Fruit fly (Drosophila melanogaster): ENCODE measurements around the gene CG9701.

CG9701 gene

DNA sequence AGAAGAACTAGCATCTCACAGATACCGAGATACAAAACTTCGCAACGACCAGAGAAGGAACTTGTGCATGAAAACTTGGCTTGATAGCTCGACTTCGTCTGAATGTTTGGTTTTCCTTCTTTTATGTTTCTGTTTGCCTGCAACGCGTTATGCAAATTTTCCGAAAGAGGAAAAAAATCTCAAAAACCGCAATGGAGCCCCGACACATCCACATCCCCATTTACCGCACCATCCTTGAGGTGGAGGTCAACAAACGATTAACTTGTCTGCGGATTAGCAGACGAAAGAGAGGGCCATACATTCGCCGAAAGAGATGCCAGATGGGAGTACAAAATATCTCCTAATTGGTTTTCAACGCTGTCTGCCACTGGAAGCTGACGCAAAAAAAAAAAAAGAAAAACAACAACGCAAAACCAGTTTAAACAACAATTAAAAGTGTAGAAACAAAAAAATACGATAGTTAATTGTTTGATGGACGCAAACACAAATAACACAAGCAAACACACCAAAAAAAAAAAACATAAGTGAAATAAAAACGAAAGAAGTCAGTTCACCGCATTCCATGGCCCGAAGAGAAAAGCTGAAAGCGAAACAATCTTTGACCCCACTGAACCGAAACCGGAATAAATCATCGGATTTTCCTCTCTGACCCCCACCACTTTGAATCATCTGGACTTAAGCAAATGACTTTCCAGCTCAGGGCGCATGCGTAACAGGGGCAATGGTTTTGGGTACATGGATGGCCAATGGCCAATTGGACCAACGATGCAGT lies 38.1 kb upstream of the CG9701 start:
- TF ChIP-seq psq (GFP tag; optimal IDR thresholded peaks at IDR 0.05) (no peak), dsf (GFP tag; optimal IDR thresholded peaks at IDR 0.05; ENCODE audit: borderline replicate concordance) (no peak)

DNA sequence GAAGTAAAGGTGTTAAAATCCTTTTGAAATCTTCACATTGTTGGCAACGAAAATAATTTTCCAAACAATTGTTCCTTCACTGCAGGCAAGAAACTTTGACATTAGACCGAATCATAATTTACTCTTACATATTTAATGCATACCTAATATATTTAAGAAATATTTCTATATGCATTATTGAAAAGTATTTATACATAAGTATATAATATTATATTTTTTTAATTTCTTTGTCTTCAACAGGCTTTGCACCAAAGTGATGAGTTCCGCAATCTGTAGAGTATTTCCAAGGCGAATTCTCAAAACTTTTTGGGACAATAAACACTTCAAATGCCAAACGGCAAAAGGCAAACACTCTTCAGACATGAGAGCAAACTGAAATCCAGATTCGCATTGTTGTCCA lies 36.3 kb upstream of the CG9701 start:
- TF ChIP-seq br (GFP tag; optimal IDR thresholded peaks at IDR 0.05) = no peak
- TF ChIP-seq h (GFP tag; optimal IDR thresholded peaks at IDR 0.05) = peak; percentile 33
- no peak for TF ChIP-seq tai (GFP tag; optimal IDR thresholded peaks at IDR 0.05)
- TF ChIP-seq usp (GFP tag; optimal IDR thresholded peaks at IDR 0.05) = no peak
- peak; percentile 10 for TF ChIP-seq brk (GFP tag; optimal IDR thresholded peaks at IDR 0.05)
- no peak for TF ChIP-seq Vsx2 (GFP tag; optimal IDR thresholded peaks at IDR 0.05; ENCODE audit: partially characterized antibody)
- TF ChIP-seq rgr (GFP tag; optimal IDR thresholded peaks at IDR 0.05) = peak; percentile 28
- no peak for TF ChIP-seq jim (GFP tag; optimal IDR thresholded peaks at IDR 0.05)
- no peak for TF ChIP-seq Hr83 (GFP tag; optimal IDR thresholded peaks at IDR 0.05; ENCODE audit: poor library complexity, severe bottlenecking)
- TF ChIP-seq foxo (GFP tag; optimal IDR thresholded peaks at IDR 0.05) = peak in 1 of 2 experiments; percentile 41
- TF ChIP-seq psq (GFP tag; optimal IDR thresholded peaks at IDR 0.05) = peak; percentile 39
- TF ChIP-seq Mio (GFP tag; optimal IDR thresholded peaks at IDR 0.05) = no peak
- no peak for TF ChIP-seq N (GFP tag; optimal IDR thresholded peaks at IDR 0.05)
- peak; percentile 56 for TF ChIP-seq HLH106 (tag; optimal IDR thresholded peaks at IDR 0.05)
- TF ChIP-seq Jra (GFP tag; optimal IDR thresholded peaks at IDR 0.05) = no peak
- TF ChIP-seq dsf (GFP tag; optimal IDR thresholded peaks at IDR 0.05; ENCODE audit: borderline replicate concordance) = no peak
- TF ChIP-seq sv (GFP tag; optimal IDR thresholded peaks at IDR 0.05) = no peak
- no peak for TF ChIP-seq dl (GFP tag; optimal IDR thresholded peaks at IDR 0.05; ENCODE audit: insufficient read depth in 1 of 2, partially characterized antibody in 2 of 2)
- no peak for TF ChIP-seq Myc (optimal IDR thresholded peaks at IDR 0.05)
- peak; percentile 37 for TF ChIP-seq Sp1 (GFP tag; optimal IDR thresholded peaks at IDR 0.05)
- TF ChIP-seq woc (GFP tag; optimal IDR thresholded peaks at IDR 0.05) = no peak
- TF ChIP-seq OdsH (GFP tag; optimal IDR thresholded peaks at IDR 0.05) = peak; percentile 27
- no peak for TF ChIP-seq ey (GFP tag; optimal IDR thresholded peaks at IDR 0.05)
- TF ChIP-seq CG32264 (GFP tag; optimal IDR thresholded peaks at IDR 0.05) = no peak
- TF ChIP-seq lola (GFP tag; optimal IDR thresholded peaks at IDR 0.05) = no peak
- no peak for TF ChIP-seq GATAd (GFP tag; optimal IDR thresholded peaks at IDR 0.05)
- no peak for TF ChIP-seq CrebA (GFP tag; optimal IDR thresholded peaks at IDR 0.05; ENCODE audit: borderline replicate concordance)
- no peak for TF ChIP-seq pan (optimal IDR thresholded peaks at IDR 0.05)

DNA sequence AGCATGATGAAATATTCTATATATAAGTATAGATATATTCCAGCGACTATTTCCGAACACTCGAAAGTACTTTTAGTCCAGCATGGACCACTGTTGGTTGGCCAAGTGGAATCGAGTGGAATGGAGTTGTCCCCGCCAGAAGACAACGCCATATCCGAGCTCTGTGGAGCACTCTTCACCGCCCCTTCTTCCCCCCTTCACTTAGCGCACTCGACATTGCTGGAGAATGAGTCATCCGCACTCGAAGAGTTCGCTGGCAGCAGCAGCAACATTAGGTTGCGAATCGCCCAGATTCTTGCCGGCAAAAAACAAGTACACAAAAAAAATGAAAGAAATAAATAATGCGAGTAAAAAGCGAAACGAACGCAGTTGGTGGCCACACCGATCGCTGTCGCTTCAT lies 35.3 kb upstream of the CG9701 start:
- TF ChIP-seq psq (GFP tag; optimal IDR thresholded peaks at IDR 0.05) (no peak), fru (GFP tag; optimal IDR thresholded peaks at IDR 0.05) (no peak), Myc (optimal IDR thresholded peaks at IDR 0.05) (no peak), rgr (GFP tag; optimal IDR thresholded peaks at IDR 0.05) (no peak), sv (GFP tag; optimal IDR thresholded peaks at IDR 0.05) (no peak), Sp1 (GFP tag; optimal IDR thresholded peaks at IDR 0.05) (no peak)

DNA sequence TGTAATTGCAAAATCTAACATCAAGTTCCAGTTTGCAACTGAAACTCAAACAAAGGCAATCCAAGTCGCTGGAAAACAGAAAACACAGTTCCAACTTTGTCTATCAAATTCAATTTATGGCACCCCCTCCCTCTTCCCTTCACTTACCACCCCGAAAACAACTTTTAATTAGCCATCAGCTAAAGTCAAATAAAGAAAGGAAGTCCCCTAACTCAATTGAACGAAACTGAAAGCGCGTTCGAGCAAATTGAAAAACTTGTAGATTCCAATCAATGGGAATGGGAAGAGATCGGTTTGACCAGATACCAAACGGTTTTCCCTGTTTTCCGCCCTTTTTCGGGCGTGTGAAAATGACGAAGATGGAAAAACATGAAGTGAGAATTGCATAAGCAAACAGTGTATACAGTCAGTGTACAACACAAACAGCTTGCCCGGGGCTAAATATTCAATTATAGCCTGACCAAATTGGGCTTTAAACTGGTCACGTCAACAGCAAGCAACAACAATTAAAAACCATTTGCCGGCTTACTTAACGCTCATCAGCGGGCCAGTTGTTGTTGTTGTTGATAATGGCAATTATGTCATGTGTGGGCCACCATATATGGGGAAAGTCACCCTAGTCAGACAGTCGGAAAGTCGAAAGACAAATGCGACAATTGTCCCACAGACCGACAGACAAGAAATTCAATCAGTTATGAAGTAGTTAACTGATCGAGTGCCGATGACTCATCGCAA lies 33.9 kb upstream of the CG9701 start:
- TF ChIP-seq ey (GFP tag; optimal IDR thresholded peaks at IDR 0.05) (no peak), jim (GFP tag; optimal IDR thresholded peaks at IDR 0.05) (no peak), usp (GFP tag; optimal IDR thresholded peaks at IDR 0.05) (no peak), CrebA (GFP tag; optimal IDR thresholded peaks at IDR 0.05; ENCODE audit: borderline replicate concordance) (no peak), br (GFP tag; optimal IDR thresholded peaks at IDR 0.05) (no peak), psq (GFP tag; optimal IDR thresholded peaks at IDR 0.05) (no peak), Rel (GFP tag; optimal IDR thresholded peaks at IDR 0.05) (no peak), Rel (tag; optimal IDR thresholded peaks at IDR 0.05) (peak; percentile 72), Dfd (GFP tag; optimal IDR thresholded peaks at IDR 0.05) (no peak)

Measured in whole organism, wandering third instar larva.